Worm (Caenorhabditis elegans): ENCODE results near the gene pstk-1.

DNA sequence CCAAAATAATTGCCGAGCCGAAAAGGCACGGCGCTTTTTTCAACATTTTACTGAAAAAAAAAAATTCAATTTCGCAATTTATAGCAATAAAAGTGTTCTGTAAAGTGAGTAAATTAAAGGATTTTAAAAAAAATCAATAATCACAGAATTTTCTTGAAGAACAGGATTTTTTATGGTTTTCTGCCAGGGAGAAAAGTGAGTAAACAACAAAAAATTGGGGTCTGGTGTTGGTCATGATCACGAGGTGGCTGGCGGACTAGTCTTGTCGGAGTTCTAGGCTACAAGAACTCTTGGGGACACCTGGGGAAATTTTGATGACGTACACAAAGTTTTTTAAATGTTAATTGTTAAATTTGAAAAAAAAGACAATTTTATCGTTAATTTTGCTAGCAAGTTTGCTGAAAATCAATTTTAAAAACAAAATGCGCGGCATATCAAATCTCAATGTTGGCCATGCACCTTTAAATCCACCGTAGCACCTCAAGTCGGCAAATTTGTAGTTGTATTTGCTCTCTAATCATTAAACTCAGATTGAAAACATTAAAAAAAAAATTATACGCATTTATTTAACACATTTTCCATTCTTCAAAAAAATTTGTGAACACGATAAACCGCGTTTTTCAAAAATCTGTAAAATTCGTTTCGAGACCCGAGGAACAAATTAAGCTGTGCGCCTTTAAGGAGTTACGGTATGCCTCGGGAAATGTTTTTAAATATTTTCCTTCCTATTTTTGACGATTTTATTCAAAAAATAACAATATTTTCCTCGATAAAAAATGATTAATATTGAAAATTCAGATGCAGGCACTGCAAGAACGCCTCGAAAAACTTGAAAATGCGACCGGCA, 9.4 kb upstream of the pstk-1 start, which contains the start of the genes scav-3 and Y49E10.21:
- TF ChIP-seq cog-1 (tag; optimal IDR thresholded peaks at IDR 0.05) (no peak), med-1 (GFP tag; optimal IDR thresholded peaks at IDR 0.05; ENCODE audit: insufficient read depth) (no peak), ztf-23 (GFP tag; IDR thresholded peaks at IDR 0.05) (no peak), flt-1 (GFP tag; IDR thresholded peaks at IDR 0.05) (no peak), ref-1 (GFP tag; conservative IDR thresholded peaks at IDR 0.05) (no peak), tab-1 (GFP tag; IDR thresholded peaks at IDR 0.05) (no peak)

All from whole organism, midembryonic.